Worm (Caenorhabditis elegans) whole organism, L2 larva: ENCODE measurements around the gene srg-3.

Experiments
- C34F6.9 ChIP-seq: fragments of 150-350 bp; optimal IDR thresholded peaks from 2 replicates; lab custom pipeline; 2014; ENCODE audit warnings: missing biosample characterization, missing genetic modification characterization
- elt-1 ChIP-seq: fragments of 150-350 bp; optimal IDR thresholded peaks from 2 replicates; lab custom pipeline; 2014; ENCODE audit warnings: missing biosample characterization, missing genetic modification characterization
- nhr-11 ChIP-seq: fragments of 150-350 bp; optimal IDR thresholded peaks from 2 replicates; lab custom pipeline; 2014; ENCODE audit warnings: missing biosample characterization, missing genetic modification characterization
- nhr-6 ChIP-seq: fragments of 150-350 bp; optimal IDR thresholded peaks from 2 replicates; lab custom pipeline; 2014; ENCODE audit warnings: missing biosample characterization, missing genetic modification characterization
- snpc-4 ChIP-seq: fragments of 150-350 bp; optimal IDR thresholded peaks from 2 replicates; lab custom pipeline; 2014; ENCODE audit warnings: missing biosample characterization, missing genetic modification characterization
- ztf-11 ChIP-seq: sonication (generic microtip); optimal IDR thresholded peaks from 2 replicates; lab custom pipeline; 2017; ENCODE audit warnings: missing biosample characterization, missing genetic modification characterization

DNA sequence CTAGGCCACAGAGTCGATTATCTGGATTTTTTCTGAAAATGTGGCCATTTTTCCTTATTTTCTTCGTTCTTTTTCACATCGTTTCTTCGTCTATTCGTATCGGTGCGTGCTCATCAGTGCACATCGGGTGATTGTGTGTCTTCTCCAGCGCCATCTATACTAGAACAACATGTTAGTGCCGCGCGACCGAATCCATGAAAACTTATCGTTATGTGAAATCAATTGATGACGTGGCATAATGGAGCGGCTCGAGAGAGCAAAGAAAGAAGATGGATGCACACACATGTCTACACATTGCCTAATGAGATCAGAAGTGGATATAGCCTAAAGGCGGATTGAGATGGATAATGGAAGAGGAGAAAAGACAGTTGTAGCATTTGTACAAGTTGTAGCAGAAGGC lies 42.1 kb upstream of the srg-3 start:
- TF ChIP-seq elt-1 (tag; lab: Kevin White, UChicago) = no peak
- no peak for TF ChIP-seq ztf-11
- no peak for TF ChIP-seq C34F6.9 (tag; lab: Kevin White, UChicago)
- TF ChIP-seq snpc-4 (tag; lab: Kevin White, UChicago) = no peak
- TF ChIP-seq nhr-6 (tag; lab: Kevin White, UChicago) = no peak
- no peak for TF ChIP-seq nhr-11
